Fruit fly (Drosophila melanogaster) S2 (cell line): Measurements from ENCODE around the gene Or33b.

Experiments used
- CG8478 ChIP-seq: fragments of >200 bp; optimal IDR thresholded peaks from 2 replicates; lab custom pipeline; 2018
- CTCF ChIP-seq, 2 experiments: fragments of >200 bp; optimal IDR thresholded peaks; 2 replicates each; lab custom pipeline; 2018

DNA sequence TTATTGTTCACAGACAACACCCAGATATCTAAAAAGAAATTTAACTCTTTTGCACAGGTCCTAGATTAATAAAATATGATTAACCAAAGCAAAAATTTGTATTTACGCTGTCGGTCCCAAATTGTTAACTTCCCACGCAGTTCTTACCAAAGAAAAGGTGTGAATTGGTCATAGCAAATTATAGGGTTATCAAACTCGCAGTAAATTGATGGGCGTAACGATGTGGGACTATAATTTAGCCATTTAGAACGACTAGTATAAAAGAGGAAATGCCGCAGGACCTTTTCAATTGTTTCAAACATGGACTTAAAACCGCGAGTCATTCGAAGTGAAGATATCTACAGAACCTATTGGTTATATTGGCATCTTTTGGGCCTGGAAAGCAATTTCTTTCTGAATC, at the start of gene Or33b:
- TF ChIP-seq CTCF (optimal IDR thresholded peaks at IDR 0.05; lab: Kevin White, UChicago) = no peak
- TF ChIP-seq CG8478 (lab: Kevin White, UChicago) = no peak
